Worm (Caenorhabditis elegans): ENCODE measurements around the gene Y32H12A.6.

Gene Y32H12A.6

DNA sequence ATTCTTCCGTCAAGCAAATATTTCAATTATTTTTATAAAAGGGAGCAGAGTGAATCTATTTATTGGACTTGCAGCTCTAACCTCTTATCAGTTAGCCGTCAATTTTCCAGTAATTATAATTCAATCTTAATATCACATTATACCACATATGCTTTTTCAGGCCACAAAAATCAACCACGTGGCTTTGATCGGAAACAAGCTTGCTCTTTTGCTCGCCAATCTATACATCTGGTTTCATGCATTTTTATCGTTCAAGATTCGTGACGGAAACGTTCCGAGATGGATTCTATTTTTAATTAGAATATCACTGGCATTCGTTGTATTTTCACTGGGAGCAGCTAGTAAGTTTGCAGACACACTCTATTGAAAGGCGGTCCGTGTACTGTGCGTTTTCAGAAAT lies 25.1 kb upstream of the Y32H12A.6 start:
- TF ChIP-seq ztf-11 (tag; optimal IDR thresholded peaks at IDR 0.05) (no peak), hmg-11 (tag; optimal IDR thresholded peaks at IDR 0.05) (no peak), fkh-2 (tag; optimal IDR thresholded peaks at IDR 0.05) (no peak), zag-1 (tag; optimal IDR thresholded peaks at IDR 0.05) (no peak), unc-62 (GFP tag; optimal IDR thresholded peaks at IDR 0.05) (no peak), nhr-77 (tag; optimal IDR thresholded peaks at IDR 0.05) (no peak), snpc-4 (tag; optimal IDR thresholded peaks at IDR 0.05) (no peak), egl-27 (tag; optimal IDR thresholded peaks at IDR 0.05) (no peak), aly-2 (tag; optimal IDR thresholded peaks at IDR 0.05) (no peak), lsy-12 (tag; optimal IDR thresholded peaks at IDR 0.05) (no peak), ceh-9 (tag; optimal IDR thresholded peaks at IDR 0.05) (no peak), nhr-11 (tag; optimal IDR thresholded peaks at IDR 0.05) (no peak), egl-5 (tag; optimal IDR thresholded peaks at IDR 0.05) (no peak), ceh-82 (tag; optimal IDR thresholded peaks at IDR 0.05) (no peak), unc-39 (tag; optimal IDR thresholded peaks at IDR 0.05) (no peak), nhr-67 (tag; optimal IDR thresholded peaks at IDR 0.05) (no peak), nfya-1 (tag; optimal IDR thresholded peaks at IDR 0.05; ENCODE audit: insufficient read depth) (no peak), nhr-76 (tag; optimal IDR thresholded peaks at IDR 0.05) (no peak), pqm-1 (tag; optimal IDR thresholded peaks at IDR 0.05) (no peak), tbx-2 (tag; optimal IDR thresholded peaks at IDR 0.05) (no peak)

DNA sequence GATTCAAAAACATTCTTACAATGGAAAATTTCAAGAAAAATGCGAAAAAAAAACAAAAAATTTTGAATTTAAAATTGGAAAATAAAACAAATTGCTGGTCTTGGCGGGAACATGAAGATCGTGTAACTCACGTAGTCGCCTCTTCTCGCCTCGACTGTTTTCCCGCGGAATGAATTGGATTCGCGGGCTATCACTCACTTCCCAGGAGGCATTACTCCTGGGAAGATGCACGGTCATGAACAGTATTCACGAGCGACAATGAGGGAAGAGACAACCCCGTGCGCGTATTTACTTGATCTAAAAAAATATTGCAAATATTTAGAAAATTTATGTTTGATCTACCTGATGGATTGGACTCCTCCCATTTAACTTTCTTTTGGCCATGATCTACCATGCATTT lies 24.3 kb upstream of the Y32H12A.6 start:
- TF ChIP-seq ztf-11 (tag; optimal IDR thresholded peaks at IDR 0.05) (no peak), nhr-43 (tag; optimal IDR thresholded peaks at IDR 0.05; ENCODE audit: poor library complexity, severe bottlenecking) (no peak), mml-1 (tag; optimal IDR thresholded peaks at IDR 0.05) (no peak), elt-3 (tag; optimal IDR thresholded peaks at IDR 0.05) (no peak), nhr-67 (tag; optimal IDR thresholded peaks at IDR 0.05) (no peak), ceh-16 (tag; optimal IDR thresholded peaks at IDR 0.05) (no peak), fkh-2 (tag; optimal IDR thresholded peaks at IDR 0.05) (no peak), ceh-9 (tag; optimal IDR thresholded peaks at IDR 0.05) (no peak)

DNA sequence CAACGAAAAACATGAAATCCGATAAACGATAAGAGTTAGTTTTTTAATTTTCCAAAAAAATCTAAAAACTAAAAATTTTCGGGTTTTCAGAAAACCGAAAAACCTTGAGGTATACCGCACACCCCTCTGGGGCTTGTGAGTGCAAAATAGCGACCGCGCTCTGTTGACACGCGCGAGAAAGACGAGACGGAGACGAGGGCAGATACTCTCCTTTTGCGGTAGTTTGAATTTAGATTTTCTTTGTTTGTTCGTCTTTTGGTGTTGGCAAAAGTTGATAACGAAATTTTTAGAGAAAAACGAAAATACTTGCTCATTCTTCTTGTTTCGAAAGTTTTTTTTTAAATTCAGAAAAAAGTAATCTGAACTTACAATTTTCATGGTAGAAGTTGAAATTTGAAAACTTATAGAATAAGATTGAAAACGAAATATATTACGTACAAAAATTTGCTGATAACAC lies 23.7 kb upstream of the Y32H12A.6 start, which contains the start of the genes W03A5.2 and Y32H12A.8:
TSS of gene W03A5.2 (plus strand) at position 407 of the 457 bp plus-strand sequence.
TSS of gene Y32H12A.8 (minus strand) at position 410 of the 457 bp plus-strand sequence.
- TF ChIP-seq lin-39 (tag; optimal IDR thresholded peaks at IDR 0.05) (peak; percentile 30), mdl-1 (tag; optimal IDR thresholded peaks at IDR 0.05) (no peak), nfya-1 (tag; optimal IDR thresholded peaks at IDR 0.05; ENCODE audit: insufficient read depth) (peak; percentile 79), lin-15B (tag; optimal IDR thresholded peaks at IDR 0.05) (peak; percentile 68), hmg-11 (tag; optimal IDR thresholded peaks at IDR 0.05) (peak; percentile 34), nhr-25 (tag; optimal IDR thresholded peaks at IDR 0.05) (peak; percentile 47), pha-4 (tag; optimal IDR thresholded peaks at IDR 0.05) (peak; percentile 62), nhr-77 (tag; optimal IDR thresholded peaks at IDR 0.05) (no peak), snpc-4 (tag; optimal IDR thresholded peaks at IDR 0.05) (no peak), unc-62 (GFP tag; optimal IDR thresholded peaks at IDR 0.05) (no peak), skn-1 (tag; optimal IDR thresholded peaks at IDR 0.05) (no peak), elt-2 (tag; optimal IDR thresholded peaks at IDR 0.05) (peak; percentile 41)

DNA sequence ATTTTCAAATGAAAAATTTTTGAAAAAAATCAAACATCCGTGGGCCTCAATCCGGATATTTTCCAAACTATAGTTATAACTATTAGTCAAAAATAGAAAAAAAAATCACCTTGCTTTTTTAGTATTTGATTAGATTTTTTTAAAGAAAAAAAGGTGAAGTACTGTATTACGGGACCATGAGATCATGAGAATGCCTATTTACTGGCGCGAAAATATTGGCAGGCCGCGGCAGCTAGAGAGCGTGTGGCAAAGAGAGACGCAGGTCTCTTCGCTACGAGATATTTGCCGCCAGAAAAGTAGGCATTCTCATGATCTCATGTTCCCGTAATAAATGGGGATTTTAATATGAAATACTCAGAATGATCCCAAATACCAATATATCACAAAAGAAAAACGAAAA lies 23.0 kb upstream of the Y32H12A.6 start:
- TF ChIP-seq mml-1 (tag; optimal IDR thresholded peaks at IDR 0.05) (no peak), pqm-1 (tag; optimal IDR thresholded peaks at IDR 0.05) (no peak), ama-1 (optimal IDR thresholded peaks at IDR 0.05) (no peak), hmg-11 (tag; optimal IDR thresholded peaks at IDR 0.05) (no peak), unc-39 (tag; optimal IDR thresholded peaks at IDR 0.05) (no peak), nhr-76 (tag; optimal IDR thresholded peaks at IDR 0.05) (no peak), nhr-12 (tag; optimal IDR thresholded peaks at IDR 0.05) (no peak)

DNA sequence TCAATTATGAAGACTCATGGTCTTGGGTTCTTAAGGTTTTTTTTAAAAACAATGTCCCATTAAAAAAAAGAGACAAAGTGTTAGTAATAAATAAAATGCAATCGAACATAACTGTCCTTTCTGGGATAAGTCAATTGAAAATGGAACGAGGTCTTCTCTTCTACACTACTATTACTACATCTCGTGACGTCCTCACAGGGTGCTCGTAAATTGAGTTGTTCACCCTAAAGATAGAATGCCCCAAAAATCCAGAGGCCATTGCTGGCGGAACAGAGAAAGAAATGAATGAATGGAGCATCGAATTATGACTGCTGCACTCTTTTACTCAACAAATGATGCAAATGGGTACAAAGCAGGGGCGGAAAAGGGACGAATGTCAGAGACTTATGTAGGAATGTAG lies 20.4 kb upstream of the Y32H12A.6 start:
- TF ChIP-seq nhr-77 (tag; optimal IDR thresholded peaks at IDR 0.05) = no peak

DNA sequence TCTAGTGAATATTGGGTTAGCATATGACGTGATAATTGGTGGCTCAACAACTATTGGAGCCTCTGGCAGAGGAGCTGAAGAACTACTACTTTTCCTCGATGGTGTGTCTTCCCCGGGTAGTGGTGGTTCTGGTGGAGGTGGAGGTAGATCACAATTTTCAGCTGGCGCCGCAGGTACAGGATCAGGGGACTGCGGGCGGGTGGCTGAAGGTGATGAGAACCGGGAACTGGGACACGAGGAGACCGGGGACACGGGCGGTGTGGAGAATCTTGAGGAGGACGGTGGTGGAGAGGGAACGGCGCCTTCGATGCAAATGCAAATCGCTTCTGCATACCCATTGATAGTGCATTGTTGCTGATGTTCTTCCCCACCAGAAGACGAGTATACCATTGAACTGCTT lies 13.8 kb upstream of the Y32H12A.6 start:
- TF ChIP-seq R02D3.7 (tag; optimal IDR thresholded peaks at IDR 0.05) = no peak
- no peak for TF ChIP-seq nhr-237 (tag; optimal IDR thresholded peaks at IDR 0.05)
- TF ChIP-seq hmg-11 (tag; optimal IDR thresholded peaks at IDR 0.05) = no peak
- no peak for TF ChIP-seq fkh-2 (tag; optimal IDR thresholded peaks at IDR 0.05)
- no peak for TF ChIP-seq aly-2 (tag; optimal IDR thresholded peaks at IDR 0.05)
- TF ChIP-seq nhr-28 (tag; optimal IDR thresholded peaks at IDR 0.05) = no peak
- TF ChIP-seq ZK546.5 (tag; optimal IDR thresholded peaks at IDR 0.05) = no peak
- TF ChIP-seq ztf-11 (tag; optimal IDR thresholded peaks at IDR 0.05) = no peak

All from whole organism, L3 larva.